Fruit fly (Drosophila melanogaster): Measurements from ENCODE around the gene RpS5a.

The RpS5a gene

dm6 chrX:17147983-17148637 is at the start of gene RpS5a:
Gene RpS5a (minus strand): TSS chrX:17148264.
- TF ChIP-seq CG8478 (optimal IDR thresholded peaks at IDR 0.05): no peak
- TF ChIP-seq CTCF (optimal IDR thresholded peaks at IDR 0.05): no peak

dm6 chrX:17188167-17188566 is 40.1 kb upstream of the RpS5a start:
- TF ChIP-seq CTCF (optimal IDR thresholded peaks at IDR 0.05) (no peak), CG8478 (optimal IDR thresholded peaks at IDR 0.05) (no peak)

dm6 chrX:17187495-17187894 is 39.4 kb upstream of the RpS5a start:
- TF ChIP-seq CG8478 (optimal IDR thresholded peaks at IDR 0.05): no peak

dm6 chrX:17186432-17186831 is 38.4 kb upstream of the RpS5a start:
- TF ChIP-seq CTCF (optimal IDR thresholded peaks at IDR 0.05) (no peak), CG8478 (optimal IDR thresholded peaks at IDR 0.05) (no peak)

dm6 chrX:17183486-17183885 is 35.4 kb upstream of the RpS5a start:
- TF ChIP-seq CG8478 (optimal IDR thresholded peaks at IDR 0.05): no peak
- TF ChIP-seq CTCF (optimal IDR thresholded peaks at IDR 0.05): no peak

- TF ChIP-seq CG8478 (optimal IDR thresholded peaks at IDR 0.05) (no peak), CTCF (optimal IDR thresholded peaks at IDR 0.05) (no peak)
Measured at dm6 chrX:17181264-17182198, 33.5 kb upstream of the RpS5a start.

- TF ChIP-seq CTCF (optimal IDR thresholded peaks at IDR 0.05): no peak
- no peak for TF ChIP-seq CG8478 (optimal IDR thresholded peaks at IDR 0.05)
Measured at dm6 chrX:17180523-17180922, 32.5 kb upstream of the RpS5a start.

- TF ChIP-seq CG8478 (optimal IDR thresholded peaks at IDR 0.05): no peak
Measured at dm6 chrX:17178484-17178921, 30.4 kb upstream of the RpS5a start.

dm6 chrX:17177606-17178005 is 29.5 kb upstream of the RpS5a start:
- TF ChIP-seq CTCF (optimal IDR thresholded peaks at IDR 0.05): no peak
- no peak for TF ChIP-seq CG8478 (optimal IDR thresholded peaks at IDR 0.05)

- TF ChIP-seq CTCF (optimal IDR thresholded peaks at IDR 0.05): no peak
- TF ChIP-seq CG8478 (optimal IDR thresholded peaks at IDR 0.05): no peak
Measured at dm6 chrX:17176542-17176941, 28.5 kb upstream of the RpS5a start.

dm6 chrX:17175558-17176189 is 27.6 kb upstream of the RpS5a start:
- TF ChIP-seq CG8478 (optimal IDR thresholded peaks at IDR 0.05): no peak
- TF ChIP-seq CTCF (optimal IDR thresholded peaks at IDR 0.05): peak; percentile 93 to 94

dm6 chrX:17174115-17174514 is 26.1 kb upstream of the RpS5a start:
- TF ChIP-seq CTCF (optimal IDR thresholded peaks at IDR 0.05): no peak
- no peak for TF ChIP-seq CG8478 (optimal IDR thresholded peaks at IDR 0.05)

dm6 chrX:17172777-17173315 is 24.8 kb upstream of the RpS5a start:
- TF ChIP-seq CG8478 (optimal IDR thresholded peaks at IDR 0.05) (no peak), CTCF (optimal IDR thresholded peaks at IDR 0.05) (no peak)

dm6 chrX:17172123-17172522 is 24.1 kb upstream of the RpS5a start:
- no peak for TF ChIP-seq CG8478 (optimal IDR thresholded peaks at IDR 0.05)

dm6 chrX:17170484-17170944 is 22.4 kb upstream of the RpS5a start:
- TF ChIP-seq CG8478 (optimal IDR thresholded peaks at IDR 0.05): no peak
- no peak for TF ChIP-seq CTCF (optimal IDR thresholded peaks at IDR 0.05)

Measured in S2 (cell line).